Worm (Caenorhabditis elegans) whole organism, L3 larva: ENCODE data around the gene rpl-37.

ENCODE experiments used
- R02D3.7 ChIP-seq: fragments of 150-350 bp; optimal IDR thresholded peaks from 2 replicates; lab custom pipeline; 2014; ENCODE audit warnings: missing biosample characterization, missing genetic modification characterization
- ZK546.5 ChIP-seq: sonication (generic microtip); optimal IDR thresholded peaks from 2 replicates; lab custom pipeline; 2017; ENCODE audit warnings: missing biosample characterization, missing genetic modification characterization
- ama-1 ChIP-seq: fragments of 150-350 bp; optimal IDR thresholded peaks from 2 replicates; lab custom pipeline; 2018
- ceh-16 ChIP-seq: sonication (generic microtip); optimal IDR thresholded peaks from 2 replicates; lab custom pipeline; 2017; ENCODE audit warnings: missing biosample characterization, missing genetic modification characterization
- ceh-28 ChIP-seq: fragments of 150-350 bp; optimal IDR thresholded peaks from 2 replicates; lab custom pipeline; 2014; ENCODE audit warnings: missing biosample characterization, missing genetic modification reagents, missing genetic modification characterization
- daf-12 ChIP-seq: fragments of 150-350 bp; optimal IDR thresholded peaks from 2 replicates; lab custom pipeline; 2014; ENCODE audit warnings: missing biosample characterization, missing genetic modification reagents, missing genetic modification characterization
- egl-5 ChIP-seq: fragments of 150-350 bp; optimal IDR thresholded peaks from 2 replicates; lab custom pipeline; 2017; ENCODE audit warnings: missing biosample characterization, missing genetic modification reagents, missing genetic modification characterization, inconsistent platforms
- elt-1 ChIP-seq: fragments of 150-350 bp; optimal IDR thresholded peaks from 2 replicates; lab custom pipeline; 2014; ENCODE audit warnings: missing biosample characterization, missing genetic modification characterization
- elt-2 ChIP-seq: sonication (generic microtip); optimal IDR thresholded peaks from 2 replicates; lab custom pipeline; 2016; ENCODE audit warnings: missing genetic modification reagents, mild to moderate bottlenecking, missing genetic modification characterization, missing compliant biosample characterization
- elt-3 ChIP-seq, 3 experiments: fragments of 150-350 bp in 1 of 3; sonication (generic microtip) in 2 of 3; optimal IDR thresholded peaks; 2 replicates in 2 of 3; 4 replicates in 1 of 3; lab custom pipeline; 2014 to 2017; ENCODE audit warnings: missing biosample characterization in 3 of 3, missing genetic modification characterization in 3 of 3
- eor-1 ChIP-seq, 2 experiments: fragments of 150-350 bp; optimal IDR thresholded peaks; 2 replicates each; lab custom pipeline; 2014 to 2018; ENCODE audit warnings: missing biosample characterization in 2 of 2, missing genetic modification characterization in 2 of 2
- fkh-10 ChIP-seq: sonication (generic microtip); optimal IDR thresholded peaks from 2 replicates; lab custom pipeline; 2017; ENCODE audit warnings: missing biosample characterization, missing genetic modification reagents, missing genetic modification characterization
- fkh-2 ChIP-seq: fragments of 150-350 bp; optimal IDR thresholded peaks from 2 replicates; lab custom pipeline; 2014; ENCODE audit warnings: missing biosample characterization, missing genetic modification reagents, missing genetic modification characterization
- fos-1 ChIP-seq: fragments of 150-350 bp; optimal IDR thresholded peaks from 2 replicates; lab custom pipeline; 2014; ENCODE audit warnings: missing biosample characterization, missing genetic modification characterization
- hmg-11 ChIP-seq: sonication (generic microtip); optimal IDR thresholded peaks from 2 replicates; lab custom pipeline; 2016; ENCODE audit warnings: missing genetic modification characterization, missing compliant biosample characterization
- jun-1 ChIP-seq: fragments of 150-350 bp; optimal IDR thresholded peaks from 2 replicates; lab custom pipeline; 2014; ENCODE audit warnings: missing biosample characterization, missing genetic modification reagents, missing genetic modification characterization
- lsy-12 ChIP-seq: sonication (generic microtip); optimal IDR thresholded peaks from 2 replicates; lab custom pipeline; 2016; ENCODE audit warnings: mild to moderate bottlenecking, missing genetic modification characterization, missing compliant biosample characterization
- mdl-1 ChIP-seq: fragments of 150-350 bp; optimal IDR thresholded peaks from 2 replicates; lab custom pipeline; 2014; ENCODE audit warnings: missing biosample characterization, missing genetic modification characterization
- mml-1 ChIP-seq: fragments of 150-350 bp; sonication (generic microtip); optimal IDR thresholded peaks from 3 replicates; lab custom pipeline; 2014; ENCODE audit warnings: missing biosample characterization, missing genetic modification characterization
- nfya-1 ChIP-seq: sonication (generic microtip); optimal IDR thresholded peaks from 2 replicates; lab custom pipeline; 2017; ENCODE audit warnings: missing genetic modification characterization, mild to moderate bottlenecking, missing compliant biosample characterization, antibody characterized with exemption, moderate library complexity; ENCODE audit not compliant: insufficient read depth
- nhr-11 ChIP-seq: fragments of 150-350 bp; optimal IDR thresholded peaks from 2 replicates; lab custom pipeline; 2014; ENCODE audit warnings: missing biosample characterization, missing genetic modification characterization
- nhr-12 ChIP-seq: fragments of 150-350 bp; optimal IDR thresholded peaks from 2 replicates; lab custom pipeline; 2014; ENCODE audit warnings: missing biosample characterization, missing genetic modification characterization
- nhr-23 ChIP-seq: fragments of 150-350 bp; optimal IDR thresholded peaks from 2 replicates; lab custom pipeline; 2014; ENCODE audit warnings: missing biosample characterization, missing genetic modification reagents, missing genetic modification characterization
- nhr-237 ChIP-seq: fragments of 150-350 bp; optimal IDR thresholded peaks from 2 replicates; lab custom pipeline; 2014; ENCODE audit warnings: missing biosample characterization, missing genetic modification characterization
- nhr-25 ChIP-seq: sonication (generic microtip); optimal IDR thresholded peaks from 2 replicates; lab custom pipeline; 2017; ENCODE audit warnings: missing biosample characterization, missing genetic modification characterization
- nhr-28 ChIP-seq: fragments of 150-350 bp; optimal IDR thresholded peaks from 2 replicates; lab custom pipeline; 2014; ENCODE audit warnings: missing biosample characterization, missing genetic modification characterization
- nhr-43 ChIP-seq: sonication (generic microtip); optimal IDR thresholded peaks from 2 replicates; lab custom pipeline; 2016; ENCODE audit warnings: mild to moderate bottlenecking, missing genetic modification characterization, missing compliant biosample characterization; ENCODE audit not compliant: poor library complexity, severe bottlenecking
- nhr-67 ChIP-seq: fragments of 150-350 bp; optimal IDR thresholded peaks from 2 replicates; lab custom pipeline; 2014; ENCODE audit warnings: missing biosample characterization, missing genetic modification characterization
- nhr-77 ChIP-seq: fragments of 150-350 bp; optimal IDR thresholded peaks from 2 replicates; lab custom pipeline; 2014; ENCODE audit warnings: missing biosample characterization, missing genetic modification characterization
- pha-4 ChIP-seq: fragments of 150-350 bp; optimal IDR thresholded peaks from 2 replicates; lab custom pipeline; 2014; ENCODE audit warnings: missing biosample characterization, missing genetic modification reagents, missing genetic modification characterization
- pqm-1 ChIP-seq: fragments of 150-350 bp; optimal IDR thresholded peaks from 2 replicates; lab custom pipeline; 2017; ENCODE audit warnings: missing biosample characterization, missing genetic modification characterization, inconsistent platforms
- sea-2 ChIP-seq: fragments of 150-350 bp; sonication (generic microtip); optimal IDR thresholded peaks from 4 replicates; lab custom pipeline; 2014; ENCODE audit warnings: missing biosample characterization, missing genetic modification reagents, missing genetic modification characterization
- snpc-4 ChIP-seq: fragments of 150-350 bp; optimal IDR thresholded peaks from 2 replicates; lab custom pipeline; 2014; ENCODE audit warnings: missing biosample characterization, missing genetic modification characterization
- unc-39 ChIP-seq: sonication (generic microtip); optimal IDR thresholded peaks from 4 replicates; lab custom pipeline; 2017; ENCODE audit warnings: missing biosample characterization, missing genetic modification characterization
- unc-62 ChIP-seq: fragments of 150-350 bp; sonication (generic microtip); optimal IDR thresholded peaks from 4 replicates; lab custom pipeline; 2014; ENCODE audit warnings: missing biosample characterization, missing genetic modification reagents, missing genetic modification characterization
- zag-1 ChIP-seq: fragments of 150-350 bp; optimal IDR thresholded peaks from 2 replicates; lab custom pipeline; 2014; ENCODE audit warnings: missing biosample characterization, missing genetic modification characterization
- ztf-11 ChIP-seq: fragments of 150-350 bp; optimal IDR thresholded peaks from 2 replicates; lab custom pipeline; 2014; ENCODE audit warnings: missing biosample characterization, missing genetic modification characterization
- ztf-4 ChIP-seq: fragments of 150-350 bp; optimal IDR thresholded peaks from 2 replicates; lab custom pipeline; 2014; ENCODE audit warnings: missing biosample characterization, missing genetic modification characterization

rpl-37 gene

ce11 chrIII:3528342-3528741 is at the start of gene rpl-37:
rpl-37 (plus strand) TSS chrIII:3528642.
- no peak for TF ChIP-seq nhr-43 (tag; lab: Kevin White, UChicago)
- TF ChIP-seq ZK546.5: no peak
- no peak for TF ChIP-seq hmg-11
- TF ChIP-seq sea-2: no peak
- no peak for TF ChIP-seq nhr-11
- TF ChIP-seq ceh-16 (tag; lab: Kevin White, UChicago): no peak
- no peak for TF ChIP-seq nhr-23 (tag; lab: Kevin White, UChicago)
- no peak for TF ChIP-seq daf-12 (tag; lab: Kevin White, UChicago)
- TF ChIP-seq ama-1 (lab: Kevin White, UChicago): no peak
- no peak for TF ChIP-seq fkh-2 (tag; lab: Kevin White, UChicago)
- TF ChIP-seq egl-5 (tag; lab: Kevin White, UChicago): no peak
- TF ChIP-seq unc-39 (tag; lab: Kevin White, UChicago): no peak
- no peak for TF ChIP-seq pqm-1 (tag; lab: Kevin White, UChicago)
- TF ChIP-seq nhr-237: no peak
- no peak for TF ChIP-seq nhr-77 (tag; lab: Kevin White, UChicago)
- no peak for TF ChIP-seq fkh-10 (GFP tag; lab: Kevin White, UChicago)
- TF ChIP-seq nhr-67 (tag; lab: Kevin White, UChicago): no peak
- no peak for TF ChIP-seq R02D3.7
- no peak for TF ChIP-seq mdl-1 (tag; lab: Kevin White, UChicago)
- TF ChIP-seq elt-3 (tag; optimal IDR thresholded peaks at IDR 0.05; lab: Kevin White, UChicago): no peak
- TF ChIP-seq, all 47 proteins: peak for 0

ce11 chrIII:3478795-3479398 is 49.5 kb upstream of the rpl-37 start:
- peak; percentile 86 for TF ChIP-seq elt-1 (tag; lab: Kevin White, UChicago)
- TF ChIP-seq zag-1: no peak
- peak; percentile 80 for TF ChIP-seq nfya-1 (tag; lab: Kevin White, UChicago)

ce11 chrIII:3480236-3480635 is 48.2 kb upstream of the rpl-37 start:
- TF ChIP-seq unc-62 (GFP tag; lab: Kevin White, UChicago) (no peak), sea-2 (no peak), jun-1 (tag; lab: Kevin White, UChicago) (no peak), fkh-10 (GFP tag; lab: Kevin White, UChicago) (no peak), zag-1 (no peak), ama-1 (lab: Kevin White, UChicago) (no peak), nhr-25 (tag; lab: Kevin White, UChicago) (peak; percentile 71), nhr-77 (tag; lab: Kevin White, UChicago) (no peak), daf-12 (tag; lab: Kevin White, UChicago) (no peak), nhr-11 (no peak), nhr-23 (tag; lab: Kevin White, UChicago) (peak; percentile 34), elt-2 (tag; lab: Kevin White, UChicago) (no peak), eor-1 (tag; optimal IDR thresholded peaks at IDR 0.05; lab: Kevin White, UChicago) (no peak), mml-1 (no peak)

ce11 chrIII:3480950-3481349 is 47.5 kb upstream of the rpl-37 start:
- TF ChIP-seq nhr-12 (tag; lab: Kevin White, UChicago): no peak
- no peak for TF ChIP-seq sea-2
- no peak for TF ChIP-seq zag-1
- peak; percentile 51 for TF ChIP-seq nhr-23 (tag; lab: Kevin White, UChicago)

- TF ChIP-seq nhr-43 (tag; lab: Kevin White, UChicago) (no peak), R02D3.7 (no peak), elt-1 (tag; lab: Kevin White, UChicago) (no peak), ztf-11 (no peak), ceh-28 (tag; lab: Kevin White, UChicago) (no peak), ceh-16 (tag; lab: Kevin White, UChicago) (no peak), snpc-4 (tag; lab: Kevin White, UChicago) (no peak), fos-1 (tag; lab: Kevin White, UChicago) (no peak), elt-2 (tag; lab: Kevin White, UChicago) (no peak), nfya-1 (tag; lab: Kevin White, UChicago) (no peak), lsy-12 (tag; lab: Kevin White, UChicago) (no peak), ztf-4 (tag; lab: Kevin White, UChicago) (no peak), nhr-77 (tag; lab: Kevin White, UChicago) (no peak), fkh-2 (tag; lab: Kevin White, UChicago) (no peak), eor-1 (tag; optimal IDR thresholded peaks at IDR 0.05; lab: Kevin White, UChicago) (no peak), pha-4 (tag; lab: Kevin White, UChicago) (no peak), nhr-28 (tag; lab: Kevin White, UChicago) (no peak), daf-12 (tag; lab: Kevin White, UChicago) (no peak)
- TF ChIP-seq, all 47 proteins: peak for 0
Observed at ce11 chrIII:3482291-3482690, 46.2 kb upstream of the rpl-37 start, which contains the start of gene C34C12.6. C34C12.6 (plus strand) TSS chrIII:3482591.
